Fruit fly (Drosophila melanogaster) Kc167 (cell line): ENCODE results near the gene CG12009.

Experiments
- Myc ChIP-seq: fragments of >200 bp; optimal IDR thresholded peaks from 2 replicates; lab custom pipeline; 2017; ENCODE audit warnings: missing external identifiers
- Sin3A ChIP-seq: fragments of >200 bp; optimal IDR thresholded peaks from 2 replicates; lab custom pipeline; 2018; ENCODE audit warnings: missing external identifiers
- h ChIP-seq: fragments of >200 bp; optimal IDR thresholded peaks from 3 replicates; lab custom pipeline; 2018; ENCODE audit warnings: missing external identifiers
- insv ChIP-seq: fragments of >200 bp; optimal IDR thresholded peaks from 3 replicates; lab custom pipeline; 2018; ENCODE audit warnings: missing external identifiers
- psq ChIP-seq: fragments of >200 bp; optimal IDR thresholded peaks from 2 replicates; lab custom pipeline; 2017; ENCODE audit warnings: missing external identifiers
- ttk ChIP-seq: sonication (Bioruptor generic); optimal IDR thresholded peaks from 2 replicates; lab custom pipeline; 2017; ENCODE audit warnings: missing external identifiers

dm6 chr3L:3250922-3251658 lies 40.2 kb upstream of the CG12009 start:
- TF ChIP-seq Myc = no peak
- TF ChIP-seq psq (lab: Kevin White, UChicago) = no peak
- no peak for TF ChIP-seq insv (lab: Kevin White, UChicago)
- no peak for TF ChIP-seq ttk (lab: Kevin White, UChicago)
- TF ChIP-seq h (lab: Kevin White, UChicago) = no peak
- TF ChIP-seq Sin3A = no peak
